Worm (Caenorhabditis elegans) whole organism, L2 larva: ENCODE results near the gene col-175.

Experiments
- C34F6.9 ChIP-seq: fragments of 150-350 bp; optimal IDR thresholded peaks from 2 replicates; lab custom pipeline; 2014; ENCODE audit warnings: missing biosample characterization, missing genetic modification characterization
- F13H6.1 ChIP-seq: sonication (generic microtip); optimal IDR thresholded peaks from 2 replicates; lab custom pipeline; 2016; ENCODE audit warnings: missing genetic modification characterization, missing compliant biosample characterization
- R02D3.7 ChIP-seq: fragments of 150-350 bp; optimal IDR thresholded peaks from 2 replicates; lab custom pipeline; 2014; ENCODE audit warnings: missing biosample characterization, missing genetic modification characterization
- alr-1 ChIP-seq: fragments of 150-350 bp; optimal IDR thresholded peaks from 2 replicates; lab custom pipeline; 2014; ENCODE audit warnings: missing biosample characterization, missing genetic modification characterization
- blmp-1 ChIP-seq: sonication (generic microtip); optimal IDR thresholded peaks from 2 replicates; lab custom pipeline; 2017; ENCODE audit warnings: missing genetic modification characterization, mild to moderate bottlenecking, missing compliant biosample characterization, antibody characterized with exemption, moderate library complexity; ENCODE audit not compliant: insufficient read depth
- ceh-82 ChIP-seq: fragments of 150-350 bp; optimal IDR thresholded peaks from 2 replicates; lab custom pipeline; 2014; ENCODE audit warnings: missing biosample characterization, missing genetic modification characterization
- crh-2 ChIP-seq: sonication (generic microtip); optimal IDR thresholded peaks from 2 replicates; lab custom pipeline; 2017; ENCODE audit warnings: missing biosample characterization, missing genetic modification characterization
- dmd-4 ChIP-seq: sonication (generic microtip); optimal IDR thresholded peaks from 2 replicates; lab custom pipeline; 2017; ENCODE audit warnings: missing biosample characterization, missing genetic modification characterization
- egl-27 ChIP-seq: sonication (generic microtip); optimal IDR thresholded peaks from 3 replicates; lab custom pipeline; 2017; ENCODE audit warnings: missing biosample characterization, missing genetic modification reagents, missing genetic modification characterization
- elt-1 ChIP-seq: fragments of 150-350 bp; optimal IDR thresholded peaks from 2 replicates; lab custom pipeline; 2014; ENCODE audit warnings: missing biosample characterization, missing genetic modification characterization
- fos-1 ChIP-seq: fragments of 150-350 bp; optimal IDR thresholded peaks from 2 replicates; lab custom pipeline; 2014; ENCODE audit warnings: missing biosample characterization, missing genetic modification characterization
- gmeb-1 ChIP-seq: fragments of 150-350 bp; optimal IDR thresholded peaks from 2 replicates; lab custom pipeline; 2014; ENCODE audit warnings: missing biosample characterization, missing genetic modification characterization
- lsy-2 ChIP-seq, 2 experiments: fragments of 150-350 bp in 1 of 2; sonication (generic microtip) in 1 of 2; optimal IDR thresholded peaks; 2 replicates each; lab custom pipeline; 2014 to 2017; ENCODE audit warnings: missing biosample characterization in 2 of 2, missing genetic modification characterization in 2 of 2
- mbf-1 ChIP-seq: sonication (generic microtip); optimal IDR thresholded peaks from 2 replicates; lab custom pipeline; 2017; ENCODE audit warnings: missing biosample characterization, missing genetic modification characterization
- nhr-11 ChIP-seq: fragments of 150-350 bp; optimal IDR thresholded peaks from 2 replicates; lab custom pipeline; 2014; ENCODE audit warnings: missing biosample characterization, missing genetic modification characterization
- nhr-12 ChIP-seq: fragments of 150-350 bp; optimal IDR thresholded peaks from 2 replicates; lab custom pipeline; 2014; ENCODE audit warnings: missing biosample characterization, missing genetic modification characterization
- nhr-129 ChIP-seq: fragments of 150-350 bp; optimal IDR thresholded peaks from 2 replicates; lab custom pipeline; 2014; ENCODE audit warnings: missing biosample characterization, missing genetic modification characterization
- nhr-21 ChIP-seq: fragments of 150-350 bp; optimal IDR thresholded peaks from 2 replicates; lab custom pipeline; 2014; ENCODE audit warnings: missing biosample characterization, missing genetic modification characterization
- nhr-23 ChIP-seq: fragments of 150-350 bp; optimal IDR thresholded peaks from 2 replicates; lab custom pipeline; 2014; ENCODE audit warnings: missing biosample characterization, missing genetic modification reagents, missing genetic modification characterization
- nhr-237 ChIP-seq: fragments of 150-350 bp; optimal IDR thresholded peaks from 2 replicates; lab custom pipeline; 2014; ENCODE audit warnings: missing biosample characterization, missing genetic modification characterization
- nhr-25 ChIP-seq: fragments of 150-350 bp; sonication (generic microtip); optimal IDR thresholded peaks from 3 replicates; lab custom pipeline; 2014; ENCODE audit warnings: missing biosample characterization, missing genetic modification characterization
- nhr-77 ChIP-seq: fragments of 150-350 bp; optimal IDR thresholded peaks from 2 replicates; lab custom pipeline; 2014; ENCODE audit warnings: missing biosample characterization, missing genetic modification characterization
- peb-1 ChIP-seq: fragments of 150-350 bp; optimal IDR thresholded peaks from 2 replicates; lab custom pipeline; 2014; ENCODE audit warnings: missing biosample characterization, missing genetic modification characterization
- sem-4 ChIP-seq: fragments of 150-350 bp; optimal IDR thresholded peaks from 2 replicates; lab custom pipeline; 2014; ENCODE audit warnings: missing biosample characterization, missing genetic modification reagents, missing genetic modification characterization
- sma-3 ChIP-seq: sonication (generic microtip); optimal IDR thresholded peaks from 2 replicates; lab custom pipeline; 2016; ENCODE audit warnings: missing genetic modification reagents, missing genetic modification characterization, missing compliant biosample characterization
- sma-9 ChIP-seq, 2 experiments: fragments of 150-350 bp in 1 of 2; sonication (generic microtip) in 1 of 2; optimal IDR thresholded peaks; 2 replicates each; lab custom pipeline; 2014 to 2016; ENCODE audit warnings: missing genetic modification characterization in 2 of 2, mild to moderate bottlenecking in 1 of 2, missing biosample characterization in 1 of 2, missing compliant biosample characterization in 1 of 2, missing genetic modification reagents in 1 of 2, moderate library complexity in 1 of 2
- snpc-4 ChIP-seq: fragments of 150-350 bp; optimal IDR thresholded peaks from 2 replicates; lab custom pipeline; 2014; ENCODE audit warnings: missing biosample characterization, missing genetic modification characterization
- unc-39 ChIP-seq: fragments of 150-350 bp; optimal IDR thresholded peaks from 2 replicates; lab custom pipeline; 2014; ENCODE audit warnings: missing biosample characterization, missing genetic modification characterization
- unc-55 ChIP-seq: fragments of 150-350 bp; sonication (generic microtip); optimal IDR thresholded peaks from 3 replicates; lab custom pipeline; 2014; ENCODE audit warnings: missing biosample characterization, missing genetic modification reagents, missing genetic modification characterization
- unc-62 ChIP-seq: fragments of 150-350 bp; optimal IDR thresholded peaks from 2 replicates; lab custom pipeline; 2014; ENCODE audit warnings: missing biosample characterization, missing genetic modification reagents, missing genetic modification characterization
- zag-1 ChIP-seq: fragments of 150-350 bp; optimal IDR thresholded peaks from 2 replicates; lab custom pipeline; 2014; ENCODE audit warnings: missing biosample characterization, missing genetic modification characterization
- ztf-1 ChIP-seq: fragments of 200-800 bp; sonication (Bioruptor generic); conservative IDR thresholded peaks from 2 replicates; pipeline ENCODE4 v1.3.6; 2022; ENCODE audit warnings: missing genetic modification characterization, missing compliant biosample characterization
- ztf-4 ChIP-seq: fragments of 150-350 bp; optimal IDR thresholded peaks from 2 replicates; lab custom pipeline; 2014; ENCODE audit warnings: missing biosample characterization, missing genetic modification characterization

col-175 gene

DNA sequence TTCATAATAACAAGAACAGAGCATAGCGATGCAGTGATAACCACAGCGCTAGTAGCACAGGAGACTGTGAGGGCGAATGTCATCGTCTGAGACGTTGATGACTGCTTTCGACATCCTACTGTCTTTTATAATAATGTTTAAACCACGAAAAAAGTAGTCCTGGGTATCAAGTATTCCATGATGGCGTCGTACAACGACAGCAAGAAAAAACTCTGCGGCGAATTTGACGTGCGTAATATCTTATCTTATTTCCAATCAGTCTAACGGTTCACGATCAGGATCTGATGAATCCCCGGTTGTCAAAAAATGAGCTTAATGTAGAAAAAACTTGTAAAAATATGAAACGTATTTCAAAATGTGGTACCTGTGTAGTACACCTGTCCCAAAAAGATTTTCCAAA is at the start of gene col-175:
Gene col-175 (minus strand): TSS at position 101 of the 400 bp plus-strand sequence.
- no peak for TF ChIP-seq peb-1 (tag; lab: Kevin White, UChicago)
- TF ChIP-seq ceh-82 (tag; lab: Kevin White, UChicago): no peak
- no peak for TF ChIP-seq ztf-1
- TF ChIP-seq nhr-237 (tag; lab: Kevin White, UChicago): no peak
- no peak for TF ChIP-seq dmd-4
- TF ChIP-seq sma-3 (GFP tag; lab: Kevin White, UChicago): no peak
- no peak for TF ChIP-seq sem-4 (tag; lab: Kevin White, UChicago)
- TF ChIP-seq blmp-1 (tag; lab: Kevin White, UChicago): no peak
- no peak for TF ChIP-seq mbf-1 (tag; lab: Kevin White, UChicago)
- no peak for TF ChIP-seq nhr-25 (tag; lab: Kevin White, UChicago)
- TF ChIP-seq C34F6.9: no peak
- TF ChIP-seq snpc-4 (tag; lab: Kevin White, UChicago): no peak
- no peak for TF ChIP-seq lsy-2 (tag; optimal IDR thresholded peaks at IDR 0.05; lab: Kevin White, UChicago)
- no peak for TF ChIP-seq nhr-21
- no peak for TF ChIP-seq nhr-77
- TF ChIP-seq nhr-11 (tag; lab: Kevin White, UChicago): no peak
- no peak for TF ChIP-seq egl-27

DNA sequence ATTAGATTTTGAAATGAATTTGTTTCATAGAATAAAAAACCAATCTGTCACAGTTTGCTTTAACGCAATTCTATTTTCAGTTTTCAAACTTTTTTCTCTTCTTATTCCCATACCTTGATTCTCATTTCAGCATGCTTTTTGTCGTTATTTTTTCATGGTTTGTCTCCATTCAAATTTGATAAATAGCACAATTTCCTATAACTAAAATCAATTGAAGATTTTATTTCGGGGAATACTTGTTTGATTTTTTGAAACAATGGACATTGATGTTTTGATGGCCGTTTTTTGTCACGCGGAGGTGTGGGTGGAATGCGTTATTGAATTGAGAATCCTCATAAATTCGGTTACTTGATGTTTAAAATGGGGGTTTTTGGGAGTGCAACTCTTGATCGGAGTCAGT is 48.6 kb upstream of the col-175 start, which contains the start of gene B0416.11:
Gene B0416.11 (minus strand): TSS at position 101 of the 400 bp plus-strand sequence.
- TF ChIP-seq lsy-2 (tag; optimal IDR thresholded peaks at IDR 0.05; lab: Kevin White, UChicago) (no peak), unc-62 (GFP tag; lab: Kevin White, UChicago) (no peak), nhr-11 (tag; lab: Kevin White, UChicago) (no peak)

DNA sequence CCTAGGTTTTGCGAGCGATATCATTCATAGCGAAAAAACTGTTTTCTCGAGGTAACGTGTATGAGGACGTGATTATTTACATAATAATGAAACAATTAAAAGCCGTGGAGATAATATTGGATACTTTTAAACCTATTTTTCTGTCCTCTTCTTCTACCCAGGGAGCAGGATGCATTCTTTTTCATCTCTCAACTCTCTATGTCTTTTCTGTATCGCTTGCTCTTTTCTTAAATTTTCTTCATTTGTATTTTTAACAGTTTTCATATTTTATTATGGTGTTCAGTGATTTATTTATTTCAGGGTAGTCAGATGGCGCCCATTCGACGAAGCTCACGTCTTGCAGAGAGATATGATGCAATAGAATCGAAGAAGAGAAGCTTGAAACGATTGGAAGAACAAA is 44.2 kb upstream of the col-175 start, which contains the start of gene B0416.4:
Gene B0416.4 (plus strand): TSS at position 301 of the 400 bp plus-strand sequence.
- no peak for TF ChIP-seq alr-1 (tag; lab: Kevin White, UChicago)
- no peak for TF ChIP-seq nhr-237 (tag; lab: Kevin White, UChicago)
- TF ChIP-seq elt-1 (tag; lab: Kevin White, UChicago): no peak
- no peak for TF ChIP-seq crh-2
- no peak for TF ChIP-seq zag-1 (tag; lab: Kevin White, UChicago)
- TF ChIP-seq, all 48 proteins: peak for 0

DNA sequence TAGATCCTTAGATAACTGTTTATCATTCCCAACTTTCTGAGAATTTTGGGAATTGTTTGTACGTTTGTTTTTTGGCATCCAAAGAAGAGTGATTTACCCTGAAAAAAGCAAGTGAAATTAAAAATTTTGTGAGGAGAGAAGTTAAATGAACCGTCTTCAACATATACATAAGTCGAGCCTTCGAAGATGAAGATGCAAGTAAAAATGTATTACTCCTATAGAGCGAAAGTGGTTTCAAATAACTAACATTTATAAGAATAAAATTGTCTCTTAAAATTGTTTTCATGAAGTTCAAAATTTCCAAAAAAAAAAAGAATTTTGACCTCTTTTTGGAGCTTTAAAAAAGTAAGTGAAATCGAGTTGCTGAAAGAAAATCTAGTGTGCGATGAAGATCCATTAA is 40.2 kb upstream of the col-175 start, which contains the start of gene B0416.10:
Gene B0416.10 (minus strand): TSS at position 101 of the 400 bp plus-strand sequence.
- TF ChIP-seq blmp-1 (tag; lab: Kevin White, UChicago): no peak
- TF ChIP-seq nhr-25 (tag; lab: Kevin White, UChicago): no peak
- no peak for TF ChIP-seq gmeb-1
- no peak for TF ChIP-seq unc-39 (tag; lab: Kevin White, UChicago)
- TF ChIP-seq R02D3.7 (tag; lab: Kevin White, UChicago): no peak
- no peak for TF ChIP-seq unc-55
- TF ChIP-seq nhr-12 (tag; lab: Kevin White, UChicago): no peak
- TF ChIP-seq lsy-2 (tag; optimal IDR thresholded peaks at IDR 0.05; lab: Kevin White, UChicago): no peak
- TF ChIP-seq F13H6.1 (tag; lab: Kevin White, UChicago): no peak
- TF ChIP-seq nhr-129 (tag; lab: Kevin White, UChicago): no peak
- no peak for TF ChIP-seq nhr-23 (tag; lab: Kevin White, UChicago)
- no peak for TF ChIP-seq sem-4 (tag; lab: Kevin White, UChicago)
- TF ChIP-seq elt-1 (tag; lab: Kevin White, UChicago): no peak
- no peak for TF ChIP-seq sma-3 (GFP tag; lab: Kevin White, UChicago)

DNA sequence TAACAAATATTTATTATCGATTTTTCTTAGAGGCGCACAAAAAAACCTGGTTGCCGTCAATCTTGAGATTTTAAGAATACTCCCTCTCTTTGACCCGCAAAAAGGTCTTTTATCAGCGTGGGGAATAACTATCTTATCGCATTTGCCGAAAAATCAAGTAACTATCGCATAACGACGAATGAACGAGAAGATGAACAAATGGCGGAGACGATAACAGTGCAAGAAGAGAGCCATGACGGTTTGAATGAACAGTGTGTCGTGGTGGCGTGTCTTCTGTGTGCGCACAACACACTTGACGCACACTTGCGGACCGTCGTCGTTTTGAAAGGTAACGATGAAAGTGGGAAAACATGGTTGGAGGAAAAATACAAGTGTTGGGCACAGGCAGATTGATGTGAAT is 37.5 kb upstream of the col-175 start:
- TF ChIP-seq sma-9 (GFP tag; optimal IDR thresholded peaks at IDR 0.05; lab: Kevin White, UChicago) (peak; percentile 62), sma-9 (tag; optimal IDR thresholded peaks at IDR 0.05; lab: Kevin White, UChicago) (no peak), crh-2 (peak; percentile 46), ztf-4 (tag; lab: Kevin White, UChicago) (no peak), fos-1 (tag; lab: Kevin White, UChicago) (peak; percentile 89)
